Fruit fly (Drosophila melanogaster) whole organism, embryonic: ENCODE measurements around the gene CG32388.

ENCODE experiments used
- Awh ChIP-seq: fragments of 200-800 bp; sonication (Bioruptor generic); IDR thresholded peaks from 2 replicates; pipeline ENCODE4, ENCODE4 v1.3.6; 2022; ENCODE audit warnings: missing biosample characterization, missing genetic modification characterization
- Bgb ChIP-seq: fragments of 200-800 bp; sonication (Bioruptor generic); IDR thresholded peaks from 2 replicates; pipeline ENCODE4 v1.3.6; 2022; ENCODE audit warnings: missing biosample characterization, missing genetic modification characterization; ENCODE audit not compliant: partially characterized antibody
- CG11398 ChIP-seq: fragments of 200-800 bp; sonication (Bioruptor generic); optimal IDR thresholded peaks from 2 replicates; lab custom pipeline; 2016; ENCODE audit warnings: missing biosample characterization, missing genetic modification characterization
- CG11695 ChIP-seq: fragments of 200-800 bp; sonication (Bioruptor generic); IDR thresholded peaks from 3 replicates; pipeline ENCODE4 v1.3.6; 2022; ENCODE audit warnings: missing biosample characterization, missing genetic modification characterization
- CG12219 ChIP-seq: fragments of 200-800 bp; sonication (Bioruptor generic); optimal IDR thresholded peaks from 3 replicates; lab custom pipeline; 2018; ENCODE audit warnings: missing biosample characterization, mild to moderate bottlenecking, missing genetic modification characterization
- CG12744 ChIP-seq: fragments of 200-800 bp; sonication (Bioruptor generic); optimal IDR thresholded peaks from 2 replicates; lab custom pipeline; 2016; ENCODE audit warnings: missing biosample characterization, missing genetic modification characterization
- CG14710 ChIP-seq: fragments of 200-800 bp; sonication (Bioruptor generic); optimal IDR thresholded peaks from 3 replicates; lab custom pipeline; 2019; ENCODE audit warnings: missing biosample characterization, mild to moderate bottlenecking, missing genetic modification characterization, moderate library complexity
- CG14965 ChIP-seq: fragments of 200-800 bp; sonication (Bioruptor generic); optimal IDR thresholded peaks from 2 replicates; lab custom pipeline; 2016; ENCODE audit warnings: missing biosample characterization, missing genetic modification characterization, borderline replicate concordance
- CG15269 ChIP-seq: fragments of 200-800 bp; sonication (Bioruptor generic); optimal IDR thresholded peaks from 2 replicates; lab custom pipeline; 2018; ENCODE audit warnings: missing biosample characterization, mild to moderate bottlenecking, missing genetic modification characterization, moderate library complexity
- CG15696 ChIP-seq: fragments of 200-800 bp; sonication (Bioruptor generic); optimal IDR thresholded peaks from 2 replicates; lab custom pipeline; 2019; ENCODE audit warnings: missing biosample characterization, mild to moderate bottlenecking, missing genetic modification characterization, moderate library complexity
- CG18011 ChIP-seq: fragments of 200-800 bp; sonication (Bioruptor generic); optimal IDR thresholded peaks from 2 replicates; lab custom pipeline; 2017; ENCODE audit warnings: missing biosample characterization, missing genetic modification characterization, mild to moderate bottlenecking, moderate library complexity, missing genotype
- CG2875 ChIP-seq: fragments of 200-800 bp; sonication (Bioruptor generic); optimal IDR thresholded peaks from 2 replicates; lab custom pipeline; 2017; ENCODE audit warnings: missing biosample characterization, mild to moderate bottlenecking, missing genetic modification characterization, missing genetic modification reagents
- CG3163 ChIP-seq: fragments of 200-800 bp; sonication (Bioruptor generic); optimal IDR thresholded peaks from 3 replicates; lab custom pipeline; 2016; ENCODE audit warnings: missing biosample characterization, missing genetic modification characterization
- CG33213 ChIP-seq: fragments of 200-800 bp; sonication (Bioruptor generic); optimal IDR thresholded peaks from 3 replicates; lab custom pipeline; 2016; ENCODE audit warnings: missing biosample characterization, missing genetic modification characterization
- CG34376 ChIP-seq: fragments of 200-800 bp; sonication (Bioruptor generic); optimal IDR thresholded peaks from 2 replicates; lab custom pipeline; 2018; ENCODE audit warnings: missing biosample characterization, mild to moderate bottlenecking, missing genetic modification characterization
- CG34422 ChIP-seq: fragments of 200-800 bp; sonication (Bioruptor generic); IDR thresholded peaks from 3 replicates; pipeline ENCODE4 v1.3.6; 2022; ENCODE audit warnings: missing biosample characterization, missing genetic modification characterization
- CG6654 ChIP-seq: fragments of 200-800 bp; sonication (Bioruptor generic); optimal IDR thresholded peaks from 2 replicates; lab custom pipeline; 2017; ENCODE audit warnings: missing biosample characterization, mild to moderate bottlenecking, missing genetic modification characterization
- CG9437 ChIP-seq: fragments of 200-800 bp; sonication (Bioruptor generic); optimal IDR thresholded peaks from 2 replicates; lab custom pipeline; 2018; ENCODE audit warnings: missing biosample characterization, mild to moderate bottlenecking, missing genetic modification characterization
- CG9727 ChIP-seq: fragments of 200-800 bp; sonication (Bioruptor generic); optimal IDR thresholded peaks from 3 replicates; lab custom pipeline; 2017; ENCODE audit warnings: missing biosample characterization, mild to moderate bottlenecking, missing genetic modification characterization
- Drgx ChIP-seq: fragments of 200-800 bp; sonication (Bioruptor generic); IDR thresholded peaks from 2 replicates; pipeline ENCODE4 v1.3.6; 2022; ENCODE audit warnings: missing biosample characterization, missing genetic modification characterization
- Eip74EF ChIP-seq, 2 experiments: fragments of 200-800 bp in 1 of 2; fragments of >200 bp in 1 of 2; sonication (Bioruptor generic) in 1 of 2; optimal IDR thresholded peaks; 2 replicates each; lab custom pipeline; 2017 to 2019; ENCODE audit warnings: missing biosample characterization in 2 of 2, missing genetic modification characterization in 2 of 2, mild to moderate bottlenecking in 1 of 2, moderate library complexity in 1 of 2
- Hr39 ChIP-seq: fragments of >200 bp; optimal IDR thresholded peaks from 2 replicates; lab custom pipeline; 2017
- MTF-1 ChIP-seq: fragments of 200-800 bp; sonication (Bioruptor generic); optimal IDR thresholded peaks from 2 replicates; lab custom pipeline; 2018; ENCODE audit warnings: missing biosample characterization, mild to moderate bottlenecking, missing genetic modification characterization, borderline replicate concordance
- Mad ChIP-seq: fragments of 200-800 bp; sonication (Bioruptor generic); optimal IDR thresholded peaks from 2 replicates; lab custom pipeline; 2016; ENCODE audit warnings: missing biosample characterization, missing genetic modification characterization
- Med ChIP-seq: fragments of 200-800 bp; sonication (Bioruptor generic); peaks from one replicate; lab custom pipeline; 2016; ENCODE audit warnings: missing biosample characterization, missing genetic modification characterization, mild to moderate bottlenecking, inconsistent platforms, moderate library complexity
- Neu2 ChIP-seq: fragments of 200-800 bp; sonication (Bioruptor generic); optimal IDR thresholded peaks from 3 replicates; lab custom pipeline; 2016; ENCODE audit warnings: missing biosample characterization, missing genetic modification characterization, borderline replicate concordance
- Nf-YA ChIP-seq: fragments of 200-800 bp; sonication (Bioruptor generic); IDR thresholded peaks from 2 replicates; pipeline ENCODE4 v1.3.6; 2022; ENCODE audit warnings: missing biosample characterization, missing genetic modification characterization
- Oli ChIP-seq: fragments of 200-800 bp; sonication (Bioruptor generic); optimal IDR thresholded peaks from 2 replicates; lab custom pipeline; 2018; ENCODE audit warnings: missing biosample characterization, mild to moderate bottlenecking, missing genetic modification characterization, moderate library complexity
- Opbp ChIP-seq: fragments of 200-800 bp; sonication (Bioruptor generic); IDR thresholded peaks from 3 replicates; pipeline ENCODE4 v1.3.6; 2022; ENCODE audit warnings: missing biosample characterization, missing genetic modification characterization; ENCODE audit not compliant: partially characterized antibody
- Ssrp ChIP-seq: fragments of 200-800 bp; sonication (Bioruptor generic); optimal IDR thresholded peaks from 2 replicates; lab custom pipeline; 2018; ENCODE audit warnings: missing biosample characterization, mild to moderate bottlenecking, missing genetic modification characterization, moderate library complexity
- Taf1 ChIP-seq: fragments of 200-800 bp; sonication (Bioruptor generic); IDR thresholded peaks from 2 replicates; pipeline ENCODE4 v1.3.6; 2022; ENCODE audit warnings: missing biosample characterization, missing genetic modification characterization
- Trl ChIP-seq, 3 experiments: fragments of >200 bp in 2 of 3; fragments of 200-800 bp in 1 of 3; sonication (Bioruptor generic) in 1 of 3; optimal IDR thresholded peaks; 2 replicates in 1 of 3; 3 replicates in 2 of 3; lab custom pipeline; 2016 to 2017; ENCODE audit warnings: missing biosample characterization in 1 of 3, missing genetic modification characterization in 1 of 3
- al ChIP-seq: fragments of 200-800 bp; sonication (Bioruptor generic); IDR thresholded peaks from 2 replicates; pipeline ENCODE4 v1.3.6; 2022; ENCODE audit warnings: missing biosample characterization, missing genetic modification characterization
- bsh ChIP-seq, 2 experiments: fragments of 200-800 bp; sonication (Bioruptor generic); optimal IDR thresholded peaks; 2 replicates each; lab custom pipeline; 2017 to 2018; ENCODE audit warnings: mild to moderate bottlenecking in 2 of 2, missing biosample characterization in 2 of 2, missing genetic modification characterization in 2 of 2, moderate library complexity in 1 of 2
- ems ChIP-seq: fragments of 200-800 bp; sonication (Bioruptor generic); optimal IDR thresholded peaks from 3 replicates; lab custom pipeline; 2016; ENCODE audit warnings: missing biosample characterization, missing genetic modification characterization
- h ChIP-seq: fragments of >200 bp; optimal IDR thresholded peaks from 2 replicates; lab custom pipeline; 2017
- lab ChIP-seq: fragments of 200-800 bp; sonication (Bioruptor generic); optimal IDR thresholded peaks from 3 replicates; lab custom pipeline; 2017; ENCODE audit warnings: missing biosample characterization, missing genetic modification characterization, mild to moderate bottlenecking, moderate library complexity, missing genetic modification reagents
- lov ChIP-seq, 2 experiments: fragments of 200-800 bp in 1 of 2; fragments of >200 bp in 1 of 2; sonication (Bioruptor generic) in 1 of 2; IDR thresholded peaks in 1 of 2; optimal IDR thresholded peaks in 1 of 2; 2 replicates in 1 of 2; 3 replicates in 1 of 2; pipeline versions ENCODE4 v1.3.6 to Lab custom; 2017 to 2022; ENCODE audit warnings: missing biosample characterization in 1 of 2, missing genetic modification characterization in 1 of 2
- mirr ChIP-seq: fragments of 200-800 bp; sonication (Bioruptor generic); optimal IDR thresholded peaks from 3 replicates; lab custom pipeline; 2018; ENCODE audit warnings: missing biosample characterization, mild to moderate bottlenecking, missing genetic modification characterization
- pita ChIP-seq: fragments of 200-800 bp; sonication (Bioruptor generic); optimal IDR thresholded peaks from 2 replicates; lab custom pipeline; 2017; ENCODE audit warnings: missing biosample characterization, mild to moderate bottlenecking, missing genetic modification characterization
- scrt ChIP-seq: fragments of 200-800 bp; sonication (Bioruptor generic); optimal IDR thresholded peaks from 2 replicates; lab custom pipeline; 2018; ENCODE audit warnings: missing biosample characterization, mild to moderate bottlenecking, missing genetic modification characterization, moderate library complexity
- sens-2 ChIP-seq: fragments of 200-800 bp; sonication (Bioruptor generic); IDR thresholded peaks from 2 replicates; pipeline ENCODE4 v1.3.6; 2022; ENCODE audit warnings: missing biosample characterization, missing genetic modification characterization
- sisA ChIP-seq: fragments of 200-800 bp; sonication (Bioruptor generic); IDR thresholded peaks from 2 replicates; pipeline ENCODE4 v1.3.6; 2022; ENCODE audit warnings: missing biosample characterization, missing genetic modification characterization
- sna ChIP-seq: fragments of 200-800 bp; sonication (Bioruptor generic); IDR thresholded peaks from 2 replicates; pipeline ENCODE4 v1.3.6; 2022; ENCODE audit warnings: missing biosample characterization, missing genetic modification characterization; ENCODE audit not compliant: partially characterized antibody
- stc ChIP-seq: fragments of 200-800 bp; sonication (Bioruptor generic); IDR thresholded peaks from 2 replicates; pipeline ENCODE4 v1.3.6; 2022; ENCODE audit warnings: missing biosample characterization, missing genetic modification characterization
- twi ChIP-seq: fragments of 200-800 bp; optimal IDR thresholded peaks from 2 replicates; lab custom pipeline; 2019; ENCODE audit warnings: missing biosample characterization, mild to moderate bottlenecking, missing genetic modification characterization, moderate library complexity
- usp ChIP-seq: fragments of >200 bp; optimal IDR thresholded peaks from 2 replicates; lab custom pipeline; 2017; ENCODE audit warnings: missing biosample characterization, missing genetic modification characterization

CG32388 gene

dm6 chr3L:6963792-6964487 is 20.4 kb downstream of the CG32388 start (continued):
- TF ChIP-seq usp (GFP tag; lab: Kevin White, UChicago) (no peak), Bgb (no peak), scrt (GFP tag; lab: Kevin White, UChicago) (peak; percentile 55), pita (GFP tag; lab: Kevin White, UChicago) (no peak), Mad (peak; percentile 71), al (GFP tag; lab: Robert Waterston, UW) (peak; percentile 40; the same call in 1 of the 2 replicates), CG11398 (GFP tag; lab: Kevin White, UChicago) (peak; percentile 63), h (lab: Kevin White, UChicago) (no peak), Ssrp (tag; lab: Kevin White, UChicago) (peak; percentile 83), ems (GFP tag; lab: Kevin White, UChicago) (peak; percentile 68), Nf-YA (GFP tag; lab: Robert Waterston, UW) (peak; percentile 38; the same call in 1 of the 2 replicates), CG34376 (GFP tag; lab: Kevin White, UChicago) (no peak), sens-2 (GFP tag; lab: Robert Waterston, UW) (0 out of 2 replicates have a peak, but pooled peaks have one; percentile 61), CG15269 (tag; lab: Kevin White, UChicago) (peak; percentile 90), lab (peak; percentile 83), CG33213 (GFP tag; lab: Kevin White, UChicago) (peak; percentile 68), CG2875 (GFP tag; lab: Kevin White, UChicago) (peak; percentile 79), CG15696 (peak; percentile 52), MTF-1 (GFP tag; lab: Kevin White, UChicago) (peak; percentile 61), stc (peak; percentile 64; the same call in 1 of the 2 replicates), bsh (GFP tag; optimal IDR thresholded peaks at IDR 0.05; lab: Kevin White, UChicago) (peak; percentile 61 to 91), lov (optimal IDR thresholded peaks at IDR 0.05; lab: Kevin White, UChicago) (no peak), lov (GFP tag; IDR thresholded peaks at IDR 0.05; lab: Robert Waterston, UW) (no peak), CG3163 (GFP tag; lab: Kevin White, UChicago) (peak; percentile 46), Med (peak; percentile 96), CG18011 (GFP tag; lab: Kevin White, UChicago) (peak; percentile 60), CG12744 (peak; percentile 41), sna (GFP tag; lab: Robert Waterston, UW) (no peak), Hr39 (lab: Kevin White, UChicago) (no peak), Taf1 (peak; percentile 40; the same call in 1 of the 2 replicates), CG11695 (GFP tag; lab: Robert Waterston, UW) (peak; percentile 84), CG14710 (tag; lab: Kevin White, UChicago) (peak; percentile 80), CG14965 (GFP tag; lab: Kevin White, UChicago) (no peak), Opbp (GFP tag; lab: Robert Waterston, UW) (no peak), Eip74EF (GFP tag; optimal IDR thresholded peaks at IDR 0.05; lab: Kevin White, UChicago) (peak in 1 of 2 experiments; percentile 66), Oli (tag; lab: Kevin White, UChicago) (peak; percentile 84), mirr (GFP tag; lab: Kevin White, UChicago) (peak; percentile 16), sisA (GFP tag; lab: Robert Waterston, UW) (peak; percentile 72), twi (peak; percentile 54), Awh (GFP tag; lab: Robert Waterston, UW) (peak; percentile 65; the same call in 1 of the 2 replicates), CG9437 (GFP tag; lab: Kevin White, UChicago) (peak; percentile 79), CG9727 (GFP tag; lab: Kevin White, UChicago) (peak; percentile 84), Drgx (GFP tag; lab: Robert Waterston, UW) (peak; percentile 70), CG6654 (GFP tag; lab: Kevin White, UChicago) (peak; percentile 48), Neu2 (GFP tag; lab: Kevin White, UChicago) (no peak), Trl (optimal IDR thresholded peaks at IDR 0.05; lab: Kevin White, UChicago) (peak in 1 of 2 experiments; percentile 70), Trl (GFP tag; optimal IDR thresholded peaks at IDR 0.05; lab: Kevin White, UChicago) (peak; percentile 68), CG12219 (peak; percentile 90), CG34422 (GFP tag; lab: Robert Waterston, UW) (peak; percentile 47; the same call in 1 of the 3 replicates)
